Fruit fly (Drosophila melanogaster) whole organism, prepupa: ENCODE results near the gene Cwc25.

Experiments used
- CG10669 ChIP-seq: fragments of 200-800 bp; sonication (Bioruptor generic); optimal IDR thresholded peaks from 3 replicates; lab custom pipeline; 2018; ENCODE audit warnings: missing biosample characterization, mild to moderate bottlenecking, missing genetic modification characterization, moderate library complexity
- CG11294 ChIP-seq: fragments of 200-800 bp; sonication (Bioruptor generic); IDR thresholded peaks from 2 replicates; pipeline ENCODE4 v1.3.6; 2022; ENCODE audit warnings: missing biosample characterization, missing genetic modification characterization
- CG11902 ChIP-seq: fragments of 200-800 bp; sonication (Bioruptor generic); optimal IDR thresholded peaks from 3 replicates; lab custom pipeline; 2016; ENCODE audit warnings: missing biosample characterization, missing genetic modification characterization
- CG15336 ChIP-seq: fragments of 200-800 bp; sonication (Bioruptor generic); IDR thresholded peaks from 2 replicates; pipeline ENCODE4 v1.3.6; 2022; ENCODE audit warnings: missing biosample characterization, missing genetic modification characterization
- CG1621 ChIP-seq: fragments of 200-800 bp; sonication (Bioruptor generic); optimal IDR thresholded peaks from 3 replicates; lab custom pipeline; 2018; ENCODE audit warnings: missing biosample characterization, mild to moderate bottlenecking, missing genetic modification characterization
- CG16779 ChIP-seq: fragments of 200-800 bp; sonication (Bioruptor generic); optimal IDR thresholded peaks from 3 replicates; lab custom pipeline; 2017; ENCODE audit warnings: missing biosample characterization, mild to moderate bottlenecking, missing genetic modification characterization
- CG3032 ChIP-seq: fragments of 200-800 bp; optimal IDR thresholded peaks from 2 replicates; lab custom pipeline; 2019; ENCODE audit warnings: missing biosample characterization, mild to moderate bottlenecking, missing genetic modification characterization, moderate library complexity
- CG31627 ChIP-seq: fragments of 200-800 bp; sonication (Bioruptor generic); optimal IDR thresholded peaks from 3 replicates; lab custom pipeline; 2016; ENCODE audit warnings: missing biosample characterization, missing genetic modification characterization
- CG34406 ChIP-seq: fragments of 200-800 bp; sonication (Bioruptor generic); optimal IDR thresholded peaks from 3 replicates; lab custom pipeline; 2016; ENCODE audit warnings: missing biosample characterization, missing genetic modification characterization
- CG3919 ChIP-seq: fragments of 200-800 bp; sonication (Bioruptor generic); optimal IDR thresholded peaks from 3 replicates; lab custom pipeline; 2016; ENCODE audit warnings: missing biosample characterization, missing genetic modification characterization
- CG6163 ChIP-seq: fragments of 200-800 bp; sonication (Bioruptor generic); IDR thresholded peaks from 3 replicates; pipeline ENCODE4 v1.3.6; 2022; ENCODE audit warnings: missing biosample characterization, missing genetic modification characterization
- CG6276 ChIP-seq: fragments of 200-800 bp; sonication (Bioruptor generic); optimal IDR thresholded peaks from 2 replicates; lab custom pipeline; 2017; ENCODE audit warnings: missing biosample characterization, mild to moderate bottlenecking, missing genetic modification characterization
- CG6792 ChIP-seq: fragments of 200-800 bp; sonication (Bioruptor generic); optimal IDR thresholded peaks from 3 replicates; lab custom pipeline; 2016; ENCODE audit warnings: missing biosample characterization, missing genetic modification characterization
- CG6808 ChIP-seq: fragments of 200-800 bp; sonication (Bioruptor generic); optimal IDR thresholded peaks from 3 replicates; lab custom pipeline; 2017; ENCODE audit warnings: missing biosample characterization, missing genetic modification characterization, mild to moderate bottlenecking, moderate library complexity, missing genetic modification reagents
- CG6854 ChIP-seq: fragments of 200-800 bp; sonication (Bioruptor generic); optimal IDR thresholded peaks from 2 replicates; lab custom pipeline; 2017; ENCODE audit warnings: missing biosample characterization, mild to moderate bottlenecking, missing genetic modification characterization
- CG8119 ChIP-seq: fragments of 200-800 bp; sonication (Bioruptor generic); IDR thresholded peaks from 3 replicates; pipeline ENCODE4 v1.3.6; 2022; ENCODE audit warnings: missing biosample characterization, missing genetic modification characterization
- CG8319 ChIP-seq: fragments of 200-800 bp; sonication (Bioruptor generic); optimal IDR thresholded peaks from 3 replicates; lab custom pipeline; 2016; ENCODE audit warnings: missing biosample characterization, missing genetic modification characterization
- CG8632 ChIP-seq: fragments of 200-800 bp; sonication (Bioruptor generic); optimal IDR thresholded peaks from 3 replicates; lab custom pipeline; 2016; ENCODE audit warnings: missing biosample characterization, missing genetic modification characterization
- CG9139 ChIP-seq: fragments of 200-800 bp; sonication (Bioruptor generic); optimal IDR thresholded peaks from 3 replicates; lab custom pipeline; 2017; ENCODE audit warnings: missing biosample characterization, mild to moderate bottlenecking, missing genetic modification characterization
- Eip75B ChIP-seq: fragments of 200-800 bp; sonication (Bioruptor generic); optimal IDR thresholded peaks from 3 replicates; lab custom pipeline; 2016; ENCODE audit warnings: missing biosample characterization, missing genetic modification characterization
- Eip93F ChIP-seq: fragments of 200-800 bp; sonication (Bioruptor generic); optimal IDR thresholded peaks from 2 replicates; lab custom pipeline; 2016; ENCODE audit warnings: missing biosample characterization, mild to moderate bottlenecking, missing genetic modification characterization
- Ets21C ChIP-seq: fragments of 200-800 bp; sonication (Bioruptor generic); optimal IDR thresholded peaks from 3 replicates; lab custom pipeline; 2016; ENCODE audit warnings: missing biosample characterization, missing genetic modification characterization
- Ets96B ChIP-seq: fragments of 200-800 bp; optimal IDR thresholded peaks from 2 replicates; lab custom pipeline; 2019; ENCODE audit warnings: missing biosample characterization, mild to moderate bottlenecking, missing genetic modification characterization, moderate library complexity
- Hr38 ChIP-seq: sonication (Bioruptor generic); optimal IDR thresholded peaks from 2 replicates; lab custom pipeline; 2016; ENCODE audit warnings: missing biosample characterization, missing genetic modification characterization
- Hr4 ChIP-seq: fragments of 200-800 bp; sonication (Bioruptor generic); optimal IDR thresholded peaks from 3 replicates; lab custom pipeline; 2016; ENCODE audit warnings: missing biosample characterization, missing genetic modification characterization
- Lpt ChIP-seq: fragments of 200-800 bp; sonication (Bioruptor generic); optimal IDR thresholded peaks from 3 replicates; lab custom pipeline; 2016; ENCODE audit warnings: missing biosample characterization, missing genetic modification characterization
- Met ChIP-seq: fragments of 200-800 bp; sonication (Bioruptor generic); optimal IDR thresholded peaks from 3 replicates; lab custom pipeline; 2016; ENCODE audit warnings: missing biosample characterization, missing genetic modification characterization
- OdsH ChIP-seq: fragments of 200-800 bp; sonication (Bioruptor generic); optimal IDR thresholded peaks from 3 replicates; lab custom pipeline; 2016; ENCODE audit warnings: missing biosample characterization, missing genetic modification characterization
- Smox ChIP-seq: fragments of 200-800 bp; sonication (Bioruptor generic); optimal IDR thresholded peaks from 3 replicates; lab custom pipeline; 2016; ENCODE audit warnings: missing biosample characterization, missing genetic modification characterization
- Sox102F ChIP-seq: fragments of 200-800 bp; sonication (Bioruptor generic); optimal IDR thresholded peaks from 2 replicates; lab custom pipeline; 2016; ENCODE audit warnings: missing biosample characterization, mild to moderate bottlenecking, missing genetic modification characterization
- Sox14 ChIP-seq: fragments of 200-800 bp; sonication (Bioruptor generic); optimal IDR thresholded peaks from 3 replicates; lab custom pipeline; 2016; ENCODE audit warnings: missing biosample characterization, missing genetic modification characterization
- Sox15 ChIP-seq: fragments of 200-800 bp; sonication (Bioruptor generic); optimal IDR thresholded peaks from 3 replicates; lab custom pipeline; 2016; ENCODE audit warnings: missing biosample characterization, missing genetic modification characterization
- achi ChIP-seq: fragments of 200-800 bp; sonication (Bioruptor generic); optimal IDR thresholded peaks from 3 replicates; lab custom pipeline; 2016; ENCODE audit warnings: missing biosample characterization, missing genetic modification characterization
- cyc ChIP-seq: fragments of 200-800 bp; sonication (Bioruptor generic); optimal IDR thresholded peaks from 3 replicates; lab custom pipeline; 2016; ENCODE audit warnings: missing biosample characterization, missing genetic modification characterization
- dsx ChIP-seq: fragments of 200-800 bp; optimal IDR thresholded peaks from 3 replicates; lab custom pipeline; 2019; ENCODE audit warnings: missing biosample characterization, mild to moderate bottlenecking, missing genetic modification characterization, moderate library complexity; ENCODE audit not compliant: poor library complexity, severe bottlenecking
- esn ChIP-seq: fragments of 200-800 bp; sonication (Bioruptor generic); optimal IDR thresholded peaks from 2 replicates; lab custom pipeline; 2016; ENCODE audit warnings: missing biosample characterization, mild to moderate bottlenecking, missing genetic modification characterization, moderate library complexity
- fd85E ChIP-seq: fragments of 200-800 bp; sonication (Bioruptor generic); optimal IDR thresholded peaks from 3 replicates; lab custom pipeline; 2016; ENCODE audit warnings: missing biosample characterization, missing genetic modification characterization
- fkh ChIP-seq: fragments of 200-800 bp; sonication (Bioruptor generic); optimal IDR thresholded peaks from 3 replicates; lab custom pipeline; 2017; ENCODE audit warnings: missing biosample characterization, mild to moderate bottlenecking, missing genetic modification characterization, moderate library complexity
- lz ChIP-seq: fragments of 200-800 bp; sonication (Bioruptor generic); optimal IDR thresholded peaks from 3 replicates; lab custom pipeline; 2016; ENCODE audit warnings: missing biosample characterization, missing genetic modification characterization
- pdm3 ChIP-seq: fragments of 200-800 bp; sonication (Bioruptor generic); optimal IDR thresholded peaks from 3 replicates; lab custom pipeline; 2016; ENCODE audit warnings: missing biosample characterization, missing genetic modification characterization
- salr ChIP-seq, 2 experiments: fragments of 200-800 bp; sonication (Bioruptor generic); optimal IDR thresholded peaks; 3 replicates each; lab custom pipeline; 2016 to 2018; ENCODE audit warnings: missing biosample characterization in 2 of 2, missing genetic modification characterization in 2 of 2, mild to moderate bottlenecking in 1 of 2
- ss ChIP-seq, 2 experiments: fragments of 200-800 bp; sonication (Bioruptor generic); optimal IDR thresholded peaks; 2 replicates in 1 of 2; 3 replicates in 1 of 2; lab custom pipeline; 2017 to 2018; ENCODE audit warnings: mild to moderate bottlenecking in 2 of 2, missing biosample characterization in 2 of 2, missing genetic modification characterization in 2 of 2, moderate library complexity in 1 of 2
- svp ChIP-seq: fragments of 200-800 bp; sonication (Bioruptor generic); peaks from one replicate; lab custom pipeline; 2016; ENCODE audit warnings: missing biosample characterization, missing genetic modification characterization
- vri ChIP-seq: fragments of 200-800 bp; sonication (Bioruptor generic); optimal IDR thresholded peaks from 3 replicates; lab custom pipeline; 2016; ENCODE audit warnings: missing biosample characterization, mild to moderate bottlenecking, missing genetic modification characterization

The Cwc25 gene

DNA sequence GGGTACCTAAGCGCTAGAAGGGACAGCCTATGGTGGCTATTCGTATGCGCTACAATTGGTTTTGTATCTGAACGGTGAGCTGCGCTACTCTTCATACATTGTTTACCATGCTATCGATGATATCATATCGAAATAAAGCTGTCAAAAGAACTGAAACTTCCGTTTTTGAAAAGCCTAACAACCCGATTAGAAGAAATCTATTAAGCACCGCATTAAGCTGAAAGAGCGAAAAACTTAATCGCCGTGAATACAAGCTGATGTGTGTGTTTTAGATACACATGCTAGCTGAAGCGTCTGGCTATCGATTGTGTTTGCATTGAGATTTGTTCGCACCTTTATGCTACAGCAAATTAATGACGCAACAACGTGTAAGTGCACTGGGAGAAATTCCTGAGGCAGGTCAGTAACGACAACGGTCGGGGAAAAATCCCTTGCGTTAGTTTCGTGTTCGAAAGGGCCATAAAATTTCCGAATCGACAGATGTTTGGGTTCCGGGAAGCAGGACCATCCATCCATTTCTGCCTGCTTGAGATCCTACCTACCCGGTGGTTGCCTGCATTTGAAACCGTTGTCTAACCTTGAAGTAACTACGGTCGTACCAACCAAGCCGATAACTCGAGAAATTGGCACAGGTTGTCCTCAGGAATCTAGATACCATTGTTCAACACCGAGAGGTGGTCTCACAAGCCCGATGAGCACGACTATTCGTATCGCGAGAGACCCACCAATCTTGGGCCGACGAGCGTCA lies 5.6 kb downstream of the Cwc25 start (continued):
- TF ChIP-seq CG8319 (no peak), CG3919 (peak; percentile 70), Sox14 (GFP tag; lab: Kevin White, UChicago) (peak; percentile 47), Hr38 (GFP tag; lab: Kevin White, UChicago) (no peak), pdm3 (GFP tag; lab: Kevin White, UChicago) (peak; percentile 56), fd85E (GFP tag; lab: Kevin White, UChicago) (no peak), esn (GFP tag; lab: Kevin White, UChicago) (peak; percentile 24), Smox (GFP tag; lab: Kevin White, UChicago) (no peak), CG16779 (tag; lab: Kevin White, UChicago) (peak; percentile 58)
- TF ChIP-seq, all 60 proteins: peak for 35

DNA sequence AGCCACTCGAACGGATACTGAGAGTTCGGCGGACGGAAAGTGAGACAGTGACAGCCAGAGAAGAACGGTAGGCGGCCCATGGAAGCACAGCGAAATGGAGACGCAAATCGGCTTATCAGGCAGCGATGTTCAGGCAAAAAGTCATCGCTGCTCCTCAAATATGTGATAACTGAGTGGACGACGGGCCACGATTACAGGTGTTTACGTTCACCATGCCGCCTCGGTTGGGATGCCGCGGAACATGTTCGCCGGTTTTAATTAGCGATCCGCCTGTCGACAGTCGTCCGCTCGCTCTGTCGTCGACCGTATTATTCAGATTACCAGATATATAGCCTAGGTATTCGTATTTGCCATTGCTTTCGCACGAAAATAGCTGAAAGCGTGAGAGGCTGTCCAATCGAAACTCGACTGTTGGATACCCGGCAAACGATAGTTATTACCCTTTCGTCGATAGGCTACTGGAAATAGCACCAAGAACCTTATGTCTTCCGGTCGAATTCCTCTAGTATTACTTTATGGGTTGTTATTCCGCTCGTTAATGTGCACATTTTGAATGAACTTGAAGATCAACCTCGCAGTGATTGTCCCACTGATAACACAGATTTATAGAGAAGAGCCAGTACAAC lies 6.3 kb downstream of the Cwc25 start:
- TF ChIP-seq vri (GFP tag; lab: Kevin White, UChicago): peak; percentile 86
- peak; percentile 29 for TF ChIP-seq fkh (GFP tag; lab: Kevin White, UChicago)
- TF ChIP-seq Eip93F (GFP tag; lab: Kevin White, UChicago): peak; percentile 28
- TF ChIP-seq Hr38 (GFP tag; lab: Kevin White, UChicago): no peak
- peak in 1 of 2 experiments; percentile 34 for TF ChIP-seq ss (GFP tag; optimal IDR thresholded peaks at IDR 0.05; lab: Kevin White, UChicago)
- peak; percentile 69 for TF ChIP-seq svp (GFP tag; lab: Kevin White, UChicago)
- no peak for TF ChIP-seq CG8632 (GFP tag; lab: Kevin White, UChicago)
- no peak for TF ChIP-seq Sox102F (GFP tag; lab: Kevin White, UChicago)

DNA sequence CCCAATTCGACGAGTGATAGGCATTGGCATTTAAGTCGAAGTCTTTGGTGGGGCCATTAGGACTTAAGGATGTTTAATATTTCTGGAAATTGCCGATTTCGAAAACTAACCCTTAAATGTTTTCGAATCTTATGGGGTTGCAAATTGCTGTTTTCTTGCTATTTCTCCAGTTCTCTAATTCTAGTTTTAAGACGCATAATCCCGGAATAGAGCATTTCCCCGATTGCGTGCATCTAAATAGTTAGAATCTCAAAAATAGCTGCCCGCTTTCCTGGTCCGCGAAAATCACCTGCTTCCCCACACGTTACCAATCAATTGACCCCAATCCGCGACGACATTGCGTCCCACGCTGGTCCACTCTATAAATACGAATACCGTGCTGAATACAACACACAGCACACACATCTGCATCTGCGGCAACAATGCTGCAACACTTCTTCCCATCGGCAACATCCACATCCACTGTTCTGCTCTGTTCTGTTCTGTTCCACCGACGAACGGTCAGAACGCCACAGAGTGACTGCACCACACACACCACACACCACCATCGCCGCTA lies 7.1 kb downstream of the Cwc25 start, which contains the start of gene Bacc:
TSS of gene Bacc (plus strand) at position 542 of the 556 bp plus-strand sequence.
- peak; percentile 98 for TF ChIP-seq lz (GFP tag; lab: Kevin White, UChicago)
- TF ChIP-seq CG1621 (tag; lab: Kevin White, UChicago): peak; percentile 93
- TF ChIP-seq CG31627 (GFP tag; lab: Kevin White, UChicago): peak; percentile 97
- peak; percentile 98 for TF ChIP-seq CG3032 (tag; lab: Kevin White, UChicago)
- peak; percentile 99 for TF ChIP-seq CG6808 (GFP tag; lab: Kevin White, UChicago)
- TF ChIP-seq salr (GFP tag; optimal IDR thresholded peaks at IDR 0.05; lab: Kevin White, UChicago): peak; percentile 90 to 99
- peak; percentile 96 for TF ChIP-seq fd85E (GFP tag; lab: Kevin White, UChicago)
- TF ChIP-seq pdm3 (GFP tag; lab: Kevin White, UChicago): peak; percentile 98
- TF ChIP-seq CG34406 (GFP tag; lab: Kevin White, UChicago): peak; percentile 97
- TF ChIP-seq CG8119 (GFP tag; lab: Robert Waterston, UW): no peak
- TF ChIP-seq fkh (GFP tag; lab: Kevin White, UChicago): peak; percentile 14
- no peak for TF ChIP-seq CG15336 (GFP tag; lab: Robert Waterston, UW)
- peak; percentile 98 for TF ChIP-seq Hr4 (GFP tag; lab: Kevin White, UChicago)
- TF ChIP-seq CG6163 (GFP tag; lab: Robert Waterston, UW): no peak
- TF ChIP-seq Met (GFP tag; lab: Kevin White, UChicago): peak; percentile 99
- TF ChIP-seq Eip75B (GFP tag; lab: Kevin White, UChicago): peak; percentile 99
- peak; percentile 95 for TF ChIP-seq CG6854 (GFP tag; lab: Kevin White, UChicago)
- TF ChIP-seq CG9139 (GFP tag; lab: Kevin White, UChicago): peak; percentile 94
- TF ChIP-seq CG10669 (GFP tag; lab: Kevin White, UChicago): peak; percentile 97
- peak; percentile 98 for TF ChIP-seq CG6792 (GFP tag; lab: Kevin White, UChicago)
- peak; percentile 97 for TF ChIP-seq Ets96B (tag; lab: Kevin White, UChicago)
- TF ChIP-seq cyc (GFP tag; lab: Kevin White, UChicago): peak; percentile 98
- TF ChIP-seq CG6276 (GFP tag; lab: Kevin White, UChicago): peak; percentile 99
- TF ChIP-seq esn (GFP tag; lab: Kevin White, UChicago): peak; percentile 99
- TF ChIP-seq CG11294 (GFP tag; lab: Robert Waterston, UW): no peak
- TF ChIP-seq Sox15 (GFP tag; lab: Kevin White, UChicago): peak; percentile 96
- peak; percentile 99 for TF ChIP-seq Sox14 (GFP tag; lab: Kevin White, UChicago)
- TF ChIP-seq Ets21C (GFP tag; lab: Kevin White, UChicago): peak; percentile 96
- TF ChIP-seq OdsH (GFP tag; lab: Kevin White, UChicago): peak; percentile 98
- peak; percentile 91 for TF ChIP-seq dsx (GFP tag; lab: Kevin White, UChicago)
- TF ChIP-seq CG11902 (GFP tag; lab: Kevin White, UChicago): peak; percentile 96
- peak; percentile 93 for TF ChIP-seq Lpt (GFP tag; lab: Kevin White, UChicago)
- peak; percentile 97 for TF ChIP-seq CG16779 (tag; lab: Kevin White, UChicago)
- peak; percentile 93 for TF ChIP-seq Eip93F (GFP tag; lab: Kevin White, UChicago)
- TF ChIP-seq achi (GFP tag; lab: Kevin White, UChicago): peak; percentile 97
